In the genomic region with DNA sequence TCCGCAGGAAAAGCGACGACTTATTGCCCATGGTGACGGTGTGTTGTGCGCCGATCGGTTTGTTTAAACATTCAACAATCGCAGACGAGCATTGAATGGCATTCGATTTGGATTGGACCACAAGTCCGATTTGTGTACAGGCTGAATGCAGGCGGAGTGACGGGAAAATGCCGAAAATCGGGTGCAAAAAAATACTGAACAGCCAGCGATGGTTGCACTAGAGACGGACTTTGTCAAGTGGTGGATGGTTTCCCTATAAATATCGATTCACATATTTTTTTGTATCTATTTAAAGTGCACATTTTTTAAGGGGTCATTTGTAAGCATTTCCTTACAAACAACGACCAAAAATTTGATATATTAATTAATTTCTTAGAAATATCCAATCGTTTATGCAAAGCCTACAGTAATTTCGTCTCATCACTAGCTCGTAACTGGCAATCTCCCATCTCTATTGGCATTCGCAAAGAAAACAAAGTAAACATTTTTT, we compare ENCODE assay signal across 1 fruit fly cellular context.
TF ChIP-seq lines count a peak whose summit lies in the region.

Gene elm, minus strand, starts transcription at position 170 of the 490 bp plus-strand sequence.
Gene MED27, plus strand, starts transcription at position 448 of the 490 bp plus-strand sequence.

TF ChIP-seq in whole organism, embryonic, 481 proteins besides CTCF, POLR2A, EP300 and RAD21 (continued from another document):
- peak; percentile 85 for TF ChIP-seq HmgD (GFP tag; optimal IDR thresholded peaks at IDR 0.05; lab: Kevin White, UChicago)
- peak; percentile 88 for TF ChIP-seq nerfin-2 (GFP tag; IDR thresholded peaks at IDR 0.05; lab: Robert Waterston, UW; ENCODE audit: partially characterized antibody)
- TF ChIP-seq pzg (GFP tag; optimal IDR thresholded peaks at IDR 0.05; lab: Kevin White, UChicago), result peak; percentile 87
- no peak for TF ChIP-seq dmrt99B (tag; optimal IDR thresholded peaks at IDR 0.05; lab: Kevin White, UChicago)
- peak; percentile 95 for TF ChIP-seq lmd (GFP tag; IDR thresholded peaks at IDR 0.05; lab: Robert Waterston, UW)
- TF ChIP-seq her (GFP tag; optimal IDR thresholded peaks at IDR 0.05; lab: Kevin White, UChicago), result peak; percentile 73
- peak; percentile 95 for TF ChIP-seq Aef1 (GFP tag; IDR thresholded peaks at IDR 0.05; lab: Robert Waterston, UW)
- TF ChIP-seq tap (tag; optimal IDR thresholded peaks at IDR 0.05; lab: Kevin White, UChicago), result peak; percentile 62
- peak; percentile 86 for TF ChIP-seq CG12744 (GFP tag; optimal IDR thresholded peaks at IDR 0.05; lab: Kevin White, UChicago)
- peak; percentile 95 for TF ChIP-seq CG13424 (tag; optimal IDR thresholded peaks at IDR 0.05; lab: Kevin White, UChicago)
- peak; percentile 92 for TF ChIP-seq CG2116 (GFP tag; optimal IDR thresholded peaks at IDR 0.05; lab: Kevin White, UChicago)
- TF ChIP-seq hb (GFP tag; IDR thresholded peaks at IDR 0.05; lab: Robert Waterston, UW; ENCODE audit: partially characterized antibody), result peak; percentile 90
- TF ChIP-seq vvl (GFP tag; IDR thresholded peaks at IDR 0.05; lab: Robert Waterston, UW), result peak; percentile 94
- TF ChIP-seq knrl (GFP tag; IDR thresholded peaks at IDR 0.05; lab: Robert Waterston, UW; ENCODE audit: partially characterized antibody), result peak; percentile 98
- TF ChIP-seq Poxn (GFP tag; IDR thresholded peaks at IDR 0.05; lab: Robert Waterston, UW), result peak; percentile 69; the same call in 1 of the 2 replicates
